Fruit fly (Drosophila melanogaster) whole organism, pupa: Measurements from ENCODE around the gene Taf11.

ENCODE experiments used
- CG15710 ChIP-seq: fragments of 200-800 bp; sonication (Bioruptor generic); optimal IDR thresholded peaks from 2 replicates; lab custom pipeline; 2018; ENCODE audit warnings: missing biosample characterization, mild to moderate bottlenecking, missing genetic modification characterization, moderate library complexity
- CG32121 ChIP-seq: fragments of 200-800 bp; sonication (Bioruptor generic); IDR thresholded peaks from 2 replicates; pipeline ENCODE4 v1.3.6; 2022; ENCODE audit warnings: missing biosample characterization, missing genetic modification characterization

dm6 chr2L:9754817-9755216 lies 8.2 kb downstream of the Taf11 start:
- TF ChIP-seq CG15710 (tag; lab: Kevin White, UChicago): peak; percentile 30
- no peak for TF ChIP-seq CG32121 (GFP tag; lab: Robert Waterston, UW)
